Fruit fly (Drosophila melanogaster): ENCODE data around the gene CG1468.
A peak's percentile ranks its signal among the peaks of the same experiment; 100 is the strongest.

The CG1468 gene

DNA sequence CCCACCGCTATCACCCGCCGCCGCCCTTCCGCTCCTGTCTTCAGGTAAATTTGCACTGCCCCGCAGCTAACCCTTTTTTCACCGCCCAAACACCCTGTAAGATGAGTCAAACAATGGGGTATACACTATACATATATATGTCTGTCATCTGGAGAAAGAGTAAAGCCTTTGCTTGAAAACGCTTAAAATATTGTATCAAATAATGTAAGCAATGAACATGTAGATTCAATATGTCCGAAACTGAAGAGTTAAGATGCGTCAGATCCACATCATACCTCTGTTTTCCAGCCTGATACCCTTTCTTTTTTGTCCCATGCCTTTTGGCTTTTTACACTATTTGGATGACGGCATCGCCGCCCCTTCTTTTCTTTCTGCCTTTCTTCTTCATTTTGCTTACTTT lies 14.6 kb downstream of the CG1468 start (continued):
- no peak for TF ChIP-seq bcd (GFP tag; optimal IDR thresholded peaks at IDR 0.05)
- no peak for TF ChIP-seq chn (GFP tag; optimal IDR thresholded peaks at IDR 0.05)
- TF ChIP-seq amos (GFP tag; IDR thresholded peaks at IDR 0.05; ENCODE audit: partially characterized antibody) = no peak
- 0 out of 3 replicates have a peak, but pooled peaks have one; percentile 44 for TF ChIP-seq H15 (GFP tag; IDR thresholded peaks at IDR 0.05)
- TF ChIP-seq CG1792 (GFP tag; optimal IDR thresholded peaks at IDR 0.05) = no peak
- TF ChIP-seq odd (GFP tag; optimal IDR thresholded peaks at IDR 0.05) = no peak
- no peak for TF ChIP-seq CG15601 (tag; optimal IDR thresholded peaks at IDR 0.05)
- TF ChIP-seq stwl (tag; optimal IDR thresholded peaks at IDR 0.05) = no peak
- TF ChIP-seq h (optimal IDR thresholded peaks at IDR 0.05) = no peak
- TF ChIP-seq tap (tag; optimal IDR thresholded peaks at IDR 0.05) = peak; percentile 4
- no peak for TF ChIP-seq HmgD (GFP tag; optimal IDR thresholded peaks at IDR 0.05)
- TF ChIP-seq Atf6 (GFP tag; IDR thresholded peaks at IDR 0.05) = no peak
- no peak for TF ChIP-seq insv (GFP tag; optimal IDR thresholded peaks at IDR 0.05)
- TF ChIP-seq jigr1 (GFP tag; IDR thresholded peaks at IDR 0.05) = no peak
- peak; percentile 22 for TF ChIP-seq CG8388 (GFP tag; optimal IDR thresholded peaks at IDR 0.05)
- no peak for TF ChIP-seq Elba2 (GFP tag; optimal IDR thresholded peaks at IDR 0.05)
- no peak for TF ChIP-seq pb (GFP tag; optimal IDR thresholded peaks at IDR 0.05)
- no peak for TF ChIP-seq Hr39 (optimal IDR thresholded peaks at IDR 0.05)
- TF ChIP-seq Sry-δ (GFP tag; optimal IDR thresholded peaks at IDR 0.05) = no peak
- TF ChIP-seq CG17802 (tag; optimal IDR thresholded peaks at IDR 0.05) = no peak
- no peak for TF ChIP-seq CG16815 (GFP tag; optimal IDR thresholded peaks at IDR 0.05)
- no peak for TF ChIP-seq yki (optimal IDR thresholded peaks at IDR 0.05)
- no peak for TF ChIP-seq ATbp (GFP tag; optimal IDR thresholded peaks at IDR 0.05)
- TF ChIP-seq dimm (GFP tag; IDR thresholded peaks at IDR 0.05) = 0 out of 2 replicates have a peak, but pooled peaks have one; percentile 30
- no peak for TF ChIP-seq CG17186 (GFP tag; optimal IDR thresholded peaks at IDR 0.05)
- no peak for TF ChIP-seq CG31365 (tag; optimal IDR thresholded peaks at IDR 0.05)
- TF ChIP-seq Jarid2 (GFP tag; optimal IDR thresholded peaks at IDR 0.05) = no peak
- no peak for TF ChIP-seq fru (optimal IDR thresholded peaks at IDR 0.05)
- TF ChIP-seq CG18599 (GFP tag; optimal IDR thresholded peaks at IDR 0.05) = peak; percentile 32
- TF ChIP-seq CG4404 (GFP tag; IDR thresholded peaks at IDR 0.05) = 0 out of 2 replicates have a peak, but pooled peaks have one; percentile 14
- TF ChIP-seq PHDP (tag; optimal IDR thresholded peaks at IDR 0.05) = peak; percentile 9
- TF ChIP-seq grn (GFP tag; optimal IDR thresholded peaks at IDR 0.05) = no peak
- TF ChIP-seq CG34376 (GFP tag; optimal IDR thresholded peaks at IDR 0.05) = no peak
- peak; percentile 52 for TF ChIP-seq Sox102F (GFP tag; optimal IDR thresholded peaks at IDR 0.05)
- TF ChIP-seq CG13424 (tag; optimal IDR thresholded peaks at IDR 0.05) = peak; percentile 31
- no peak for TF ChIP-seq ash1 (GFP tag; optimal IDR thresholded peaks at IDR 0.05)
- TF ChIP-seq HHEX (GFP tag; optimal IDR thresholded peaks at IDR 0.05) = peak; percentile 13
- TF ChIP-seq Eip74EF (GFP tag; optimal IDR thresholded peaks at IDR 0.05) = no peak
- no peak for TF ChIP-seq CG42726 (GFP tag; IDR thresholded peaks at IDR 0.05; ENCODE audit: partially characterized antibody)
- TF ChIP-seq CG11456 (GFP tag; IDR thresholded peaks at IDR 0.05) = 0 out of 3 replicates have a peak, but pooled peaks have one; percentile 54
- no peak for TF ChIP-seq Dbx (GFP tag; IDR thresholded peaks at IDR 0.05)
- TF ChIP-seq Six4 (GFP tag; optimal IDR thresholded peaks at IDR 0.05) = no peak
- TF ChIP-seq Nf-YB (GFP tag; optimal IDR thresholded peaks at IDR 0.05) = no peak
- no peak for TF ChIP-seq Antp (GFP tag; optimal IDR thresholded peaks at IDR 0.05)
- TF ChIP-seq CG16813 (GFP tag; IDR thresholded peaks at IDR 0.05; ENCODE audit: partially characterized antibody) = no peak
- TF ChIP-seq CG12219 (GFP tag; optimal IDR thresholded peaks at IDR 0.05) = peak; percentile 13
- no peak for TF ChIP-seq CG34224 (GFP tag; IDR thresholded peaks at IDR 0.05; ENCODE audit: partially characterized antibody)
- no peak for TF ChIP-seq Usf (GFP tag; optimal IDR thresholded peaks at IDR 0.05)
- TF ChIP-seq zf30C (GFP tag; optimal IDR thresholded peaks at IDR 0.05) = no peak
- TF ChIP-seq Hmr (GFP tag; optimal IDR thresholded peaks at IDR 0.05) = no peak
- TF ChIP-seq tup (GFP tag; optimal IDR thresholded peaks at IDR 0.05) = no peak
- peak; percentile 33; the same call in 1 of the 2 replicates for TF ChIP-seq CG9932 (GFP tag; IDR thresholded peaks at IDR 0.05)
